Fruit fly (Drosophila melanogaster): ENCODE measurements around the gene JhI-21.
A peak's percentile ranks its signal among the peaks of the same experiment; 100 is the strongest.

The JhI-21 gene

dm6 chr2L:12007331-12007791, 48.5 kb downstream of the JhI-21 start (continued):
- TF ChIP-seq kah (GFP tag; optimal IDR thresholded peaks at IDR 0.05) = peak; percentile 100
- TF ChIP-seq CG14860 (GFP tag; IDR thresholded peaks at IDR 0.05; ENCODE audit: partially characterized antibody) = no peak
- TF ChIP-seq H15 (GFP tag; IDR thresholded peaks at IDR 0.05) = no peak
- no peak for TF ChIP-seq chinmo (GFP tag; IDR thresholded peaks at IDR 0.05; ENCODE audit: partially characterized antibody)
- no peak for TF ChIP-seq CG6791 (GFP tag; IDR thresholded peaks at IDR 0.05; ENCODE audit: partially characterized antibody)
- TF ChIP-seq Myb (GFP tag; optimal IDR thresholded peaks at IDR 0.05) = peak; percentile 89
- no peak for TF ChIP-seq Doc3 (GFP tag; IDR thresholded peaks at IDR 0.05; ENCODE audit: partially characterized antibody)
- TF ChIP-seq nerfin-2 (GFP tag; IDR thresholded peaks at IDR 0.05; ENCODE audit: partially characterized antibody) = no peak
- no peak for TF ChIP-seq CG2120 (GFP tag; optimal IDR thresholded peaks at IDR 0.05)
- peak; percentile 93 for TF ChIP-seq CG15601 (tag; optimal IDR thresholded peaks at IDR 0.05)
- TF ChIP-seq Stat92E (GFP tag; optimal IDR thresholded peaks at IDR 0.05) = peak in 1 of 3 experiments; percentile 97
- TF ChIP-seq pum (GFP tag; optimal IDR thresholded peaks at IDR 0.05) = peak; percentile 5
- TF ChIP-seq B-H1 (GFP tag; IDR thresholded peaks at IDR 0.05) = no peak
- peak; percentile 49 for TF ChIP-seq PHDP (tag; optimal IDR thresholded peaks at IDR 0.05)
- no peak for TF ChIP-seq CG3995 (GFP tag; optimal IDR thresholded peaks at IDR 0.05)
- peak; percentile 92 for TF ChIP-seq B-H2 (GFP tag; optimal IDR thresholded peaks at IDR 0.05)
- TF ChIP-seq TFAM (GFP tag; optimal IDR thresholded peaks at IDR 0.05) = no peak
- no peak for TF ChIP-seq sob (GFP tag; IDR thresholded peaks at IDR 0.05)
- peak; percentile 50 for TF ChIP-seq fd102C (GFP tag; optimal IDR thresholded peaks at IDR 0.05)
- TF ChIP-seq tap (tag; optimal IDR thresholded peaks at IDR 0.05) = peak; percentile 57
- TF ChIP-seq CG12659 (GFP tag; optimal IDR thresholded peaks at IDR 0.05) = peak; percentile 87
- peak; percentile 100 for TF ChIP-seq p53 (GFP tag; optimal IDR thresholded peaks at IDR 0.05)
- TF ChIP-seq Dip3 (GFP tag; optimal IDR thresholded peaks at IDR 0.05) = no peak
- no peak for TF ChIP-seq lov (optimal IDR thresholded peaks at IDR 0.05)
- no peak for TF ChIP-seq lov (GFP tag; IDR thresholded peaks at IDR 0.05)
- TF ChIP-seq shn (GFP tag; optimal IDR thresholded peaks at IDR 0.05) = peak; percentile 71
- TF ChIP-seq CG17568 (GFP tag; optimal IDR thresholded peaks at IDR 0.05) = peak; percentile 63
- TF ChIP-seq bowl (GFP tag; IDR thresholded peaks at IDR 0.05) = no peak
- peak; percentile 74 for TF ChIP-seq CG13624 (GFP tag; optimal IDR thresholded peaks at IDR 0.05)
- TF ChIP-seq CG18764 (GFP tag; optimal IDR thresholded peaks at IDR 0.05) = peak; percentile 56
- no peak for TF ChIP-seq lilli (GFP tag; optimal IDR thresholded peaks at IDR 0.05)
- peak; percentile 66 for TF ChIP-seq Hand (GFP tag; optimal IDR thresholded peaks at IDR 0.05)
- TF ChIP-seq sug (tag; optimal IDR thresholded peaks at IDR 0.05) = peak; percentile 93
- TF ChIP-seq Chrac-16 (GFP tag; optimal IDR thresholded peaks at IDR 0.05) = no peak
- TF ChIP-seq Atf6 (GFP tag; IDR thresholded peaks at IDR 0.05) = no peak
- no peak for TF ChIP-seq inv (GFP tag; IDR thresholded peaks at IDR 0.05; ENCODE audit: partially characterized antibody)
- TF ChIP-seq CG12942 (GFP tag; optimal IDR thresholded peaks at IDR 0.05) = no peak
- peak; percentile 15 for TF ChIP-seq Sry-δ (GFP tag; optimal IDR thresholded peaks at IDR 0.05)
- no peak for TF ChIP-seq otp (GFP tag; IDR thresholded peaks at IDR 0.05)
- no peak for TF ChIP-seq lola (GFP tag; optimal IDR thresholded peaks at IDR 0.05)
- TF ChIP-seq chn (GFP tag; optimal IDR thresholded peaks at IDR 0.05) = peak; percentile 92
- TF ChIP-seq D (optimal IDR thresholded peaks at IDR 0.05) = peak; percentile 97
- peak; percentile 5 for TF ChIP-seq D (GFP tag; optimal IDR thresholded peaks at IDR 0.05)
- no peak for TF ChIP-seq pnt (GFP tag; optimal IDR thresholded peaks at IDR 0.05)
- peak; percentile 83 for TF ChIP-seq lab (GFP tag; optimal IDR thresholded peaks at IDR 0.05)
- TF ChIP-seq Deaf1 (tag; optimal IDR thresholded peaks at IDR 0.05) = peak; percentile 92
- TF ChIP-seq CG9876 (GFP tag; optimal IDR thresholded peaks at IDR 0.05) = no peak
- TF ChIP-seq unpg (GFP tag; optimal IDR thresholded peaks at IDR 0.05) = peak; percentile 24
- TF ChIP-seq slbo (GFP tag; IDR thresholded peaks at IDR 0.05) = no peak
- no peak for TF ChIP-seq CG15011 (GFP tag; optimal IDR thresholded peaks at IDR 0.05)
- no peak for TF ChIP-seq wor (GFP tag; IDR thresholded peaks at IDR 0.05)
